Fruit fly (Drosophila melanogaster): ENCODE measurements around the gene CG9072.

The CG9072 gene

DNA sequence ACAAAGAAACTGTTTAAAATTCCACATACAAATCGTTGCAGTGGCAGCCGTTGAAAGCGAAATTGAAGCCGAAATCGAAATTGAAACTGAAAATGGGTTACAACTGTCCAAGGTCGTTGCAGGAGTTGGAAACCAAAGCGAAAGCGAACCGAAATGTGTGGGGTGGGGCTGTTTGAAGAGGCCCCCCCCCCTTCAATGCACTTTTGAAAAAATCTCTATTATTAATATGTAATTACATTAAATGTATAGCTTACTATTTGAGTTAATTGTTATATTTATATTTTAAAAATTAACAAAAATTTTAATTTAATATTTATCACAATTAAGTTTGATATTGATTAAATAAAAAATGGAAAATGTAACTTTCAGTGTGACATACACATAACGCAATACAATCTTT lies 25.9 kb upstream of the CG9072 start:
- no peak for TF ChIP-seq CG4318 (GFP tag; optimal IDR thresholded peaks at IDR 0.05)
- no peak for TF ChIP-seq dac (GFP tag; optimal IDR thresholded peaks at IDR 0.05)
- no peak for TF ChIP-seq CG9139 (GFP tag; optimal IDR thresholded peaks at IDR 0.05)
- TF ChIP-seq fkh (GFP tag; optimal IDR thresholded peaks at IDR 0.05), result no peak
- TF ChIP-seq Hr4 (GFP tag; optimal IDR thresholded peaks at IDR 0.05), result no peak
- no peak for TF ChIP-seq CG1621 (tag; optimal IDR thresholded peaks at IDR 0.05)
- no peak for TF ChIP-seq topi (GFP tag; optimal IDR thresholded peaks at IDR 0.05)
- no peak for TF ChIP-seq CG3032 (tag; optimal IDR thresholded peaks at IDR 0.05)
- no peak for TF ChIP-seq CG7368 (GFP tag; optimal IDR thresholded peaks at IDR 0.05)

DNA sequence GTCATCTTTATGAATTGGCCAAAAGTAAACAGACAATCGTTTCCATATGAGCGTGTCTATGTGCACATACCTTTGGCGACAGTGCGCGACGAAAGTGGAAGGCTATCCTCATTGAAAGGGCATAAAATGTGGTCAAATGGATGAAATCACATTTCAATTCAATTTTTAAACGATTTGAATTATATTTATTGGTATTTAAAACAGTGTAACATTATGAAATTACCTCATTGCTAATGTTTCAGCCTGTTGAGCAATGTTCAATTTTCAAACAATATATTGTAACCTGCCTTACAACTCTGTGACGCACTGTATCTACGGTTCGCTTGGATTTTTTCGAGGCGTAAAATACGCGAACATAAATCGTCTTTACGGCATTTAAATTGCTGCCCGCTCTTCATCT lies 24.3 kb upstream of the CG9072 start:
- TF ChIP-seq eg (GFP tag; IDR thresholded peaks at IDR 0.05) (peak; percentile 41; the same call in 1 of the 3 replicates), CG10631 (GFP tag; optimal IDR thresholded peaks at IDR 0.05) (no peak), CG8119 (GFP tag; IDR thresholded peaks at IDR 0.05) (peak; percentile 56), pdm3 (GFP tag; optimal IDR thresholded peaks at IDR 0.05) (peak; percentile 19), CG6276 (GFP tag; optimal IDR thresholded peaks at IDR 0.05) (peak; percentile 6), CG32006 (GFP tag; optimal IDR thresholded peaks at IDR 0.05) (peak; percentile 51), CG11294 (GFP tag; IDR thresholded peaks at IDR 0.05) (no peak), OdsH (GFP tag; optimal IDR thresholded peaks at IDR 0.05) (peak; percentile 6), Eip78C (GFP tag) (peak; percentile 47), CG8319 (GFP tag; optimal IDR thresholded peaks at IDR 0.05) (no peak), Hr4 (GFP tag; optimal IDR thresholded peaks at IDR 0.05) (peak; percentile 37), fkh (GFP tag; optimal IDR thresholded peaks at IDR 0.05) (peak; percentile 14), CG16779 (tag; optimal IDR thresholded peaks at IDR 0.05) (no peak), CG15336 (GFP tag; IDR thresholded peaks at IDR 0.05) (peak; percentile 52)

DNA sequence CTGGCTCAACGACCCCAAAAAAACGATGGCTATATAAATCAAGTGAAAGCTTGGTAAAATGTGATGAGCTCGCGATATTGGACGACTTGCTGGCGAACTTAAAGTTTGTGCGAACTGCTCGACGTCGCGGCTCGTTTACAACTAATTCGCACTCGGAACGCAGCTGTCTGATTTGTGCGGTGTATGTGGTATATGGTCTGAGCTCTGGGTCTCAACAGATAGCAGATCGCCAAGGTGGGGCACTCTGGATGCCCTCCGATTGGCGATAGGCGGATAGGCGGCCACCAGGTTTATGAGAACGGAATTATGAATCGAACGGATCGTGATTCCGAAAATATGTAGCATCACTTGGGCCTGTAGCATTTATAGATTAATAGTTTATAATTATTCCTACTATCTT lies 20.6 kb upstream of the CG9072 start, which contains the start of gene Cyp4s3:
TSS of gene Cyp4s3 (minus strand) at position 146 of the 400 bp plus-strand sequence.
- TF ChIP-seq CG31627 (GFP tag; optimal IDR thresholded peaks at IDR 0.05) (no peak), svp (GFP tag) (peak; percentile 92)

- TF ChIP-seq CG16779 (tag; optimal IDR thresholded peaks at IDR 0.05) (no peak), CG10631 (GFP tag; optimal IDR thresholded peaks at IDR 0.05) (no peak), CG34406 (GFP tag; optimal IDR thresholded peaks at IDR 0.05) (no peak)
These were observed 16.0 kb upstream of the CG9072 start for dm6 chrX:15111888-15112287.

DNA sequence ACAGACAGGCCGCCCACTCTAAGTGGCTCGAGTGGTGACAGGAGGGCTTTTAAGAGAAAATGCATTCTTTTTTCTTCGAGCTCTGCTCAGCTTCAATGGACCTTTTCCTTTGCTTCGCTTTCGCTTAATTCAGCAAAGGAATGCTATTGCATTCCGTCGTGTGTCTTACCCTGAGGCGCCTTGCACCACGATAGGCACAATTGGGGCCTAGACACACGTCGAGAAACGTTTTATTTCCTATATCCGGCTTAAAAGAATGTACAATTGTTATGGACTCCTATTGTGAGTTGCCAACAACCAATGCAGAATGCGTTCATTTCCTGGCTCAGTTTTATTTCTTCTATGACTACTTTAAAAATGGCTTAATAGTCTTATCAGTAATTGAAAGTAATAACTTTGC lies 4.7 kb downstream of the CG9072 start:
- TF ChIP-seq CG4318 (GFP tag; optimal IDR thresholded peaks at IDR 0.05), result no peak
- TF ChIP-seq CG15336 (GFP tag; IDR thresholded peaks at IDR 0.05), result no peak
- no peak for TF ChIP-seq Sox15 (GFP tag; optimal IDR thresholded peaks at IDR 0.05)
- no peak for TF ChIP-seq svp (GFP tag)
- TF ChIP-seq CG11294 (GFP tag; IDR thresholded peaks at IDR 0.05), result no peak
- no peak for TF ChIP-seq CG3919 (GFP tag; optimal IDR thresholded peaks at IDR 0.05)
- no peak for TF ChIP-seq Hr4 (GFP tag; optimal IDR thresholded peaks at IDR 0.05)
- no peak for TF ChIP-seq Hr39 (GFP tag; optimal IDR thresholded peaks at IDR 0.05)
- TF ChIP-seq CG6808 (GFP tag; optimal IDR thresholded peaks at IDR 0.05), result no peak
- TF ChIP-seq CG6276 (GFP tag; optimal IDR thresholded peaks at IDR 0.05), result no peak

DNA sequence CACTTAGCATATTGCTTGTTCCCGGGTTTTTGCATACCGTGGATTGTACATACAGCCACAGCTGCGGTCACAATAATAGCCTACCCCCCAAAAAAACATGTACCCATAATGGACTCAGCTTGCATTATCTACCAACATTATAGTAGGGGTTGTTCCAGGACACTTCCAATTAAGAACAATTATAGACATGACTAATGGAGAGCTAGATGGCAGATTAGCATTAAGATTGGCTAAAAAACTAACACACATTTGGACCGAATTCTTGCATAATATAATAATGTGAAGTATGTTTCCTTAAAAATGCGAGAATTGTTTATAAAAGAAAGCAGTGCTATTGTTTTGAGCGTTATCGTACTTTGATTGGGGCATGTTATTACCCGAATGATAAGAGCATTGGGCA lies 5.5 kb downstream of the CG9072 start:
- TF ChIP-seq Lpt (GFP tag; optimal IDR thresholded peaks at IDR 0.05) (no peak), Hr39 (GFP tag; optimal IDR thresholded peaks at IDR 0.05) (peak; percentile 7), lz (GFP tag; optimal IDR thresholded peaks at IDR 0.05) (peak; percentile 4), Blimp-1 (GFP tag; optimal IDR thresholded peaks at IDR 0.05) (no peak), acj6 (GFP tag; optimal IDR thresholded peaks at IDR 0.05) (peak; percentile 6), Eip78C (GFP tag) (peak; percentile 34), CG10669 (GFP tag; optimal IDR thresholded peaks at IDR 0.05) (peak; percentile 14), salr (GFP tag; optimal IDR thresholded peaks at IDR 0.05) (no peak), Met (GFP tag; optimal IDR thresholded peaks at IDR 0.05) (peak; percentile 3), Sox102F (GFP tag; optimal IDR thresholded peaks at IDR 0.05) (no peak), svp (GFP tag) (peak; percentile 68), CG6163 (GFP tag; IDR thresholded peaks at IDR 0.05) (no peak), Eip75B (GFP tag; optimal IDR thresholded peaks at IDR 0.05) (peak; percentile 8), CG31627 (GFP tag; optimal IDR thresholded peaks at IDR 0.05) (peak; percentile 13), CG32006 (GFP tag; optimal IDR thresholded peaks at IDR 0.05) (peak; percentile 21), topi (GFP tag; optimal IDR thresholded peaks at IDR 0.05) (peak; percentile 10)
